Worm (Caenorhabditis elegans) whole organism, L2 larva: ENCODE measurements around the gene npr-1.
A peak's percentile ranks its signal among the peaks of the same experiment; 100 is the strongest.

Experiments
- C34F6.9 ChIP-seq: fragments of 150-350 bp; optimal IDR thresholded peaks from 2 replicates; lab custom pipeline; 2014; ENCODE audit warnings: missing biosample characterization, missing genetic modification characterization
- F13H6.1 ChIP-seq: sonication (generic microtip); optimal IDR thresholded peaks from 2 replicates; lab custom pipeline; 2016; ENCODE audit warnings: missing genetic modification characterization, missing compliant biosample characterization
- R02D3.7 ChIP-seq: fragments of 150-350 bp; optimal IDR thresholded peaks from 2 replicates; lab custom pipeline; 2014; ENCODE audit warnings: missing biosample characterization, missing genetic modification characterization
- Y55F3AM.14 ChIP-seq: fragments of 200-800 bp; sonication (Bioruptor generic); optimal IDR thresholded peaks from 2 replicates; lab custom pipeline; 2018; ENCODE audit warnings: mild to moderate bottlenecking, missing genetic modification characterization, missing compliant biosample characterization
- ZK546.5 ChIP-seq: sonication (generic microtip); optimal IDR thresholded peaks from 2 replicates; lab custom pipeline; 2017; ENCODE audit warnings: missing biosample characterization, missing genetic modification characterization
- alr-1 ChIP-seq: fragments of 150-350 bp; optimal IDR thresholded peaks from 2 replicates; lab custom pipeline; 2014; ENCODE audit warnings: missing biosample characterization, missing genetic modification characterization
- aly-2 ChIP-seq: fragments of 150-350 bp; optimal IDR thresholded peaks from 2 replicates; lab custom pipeline; 2014; ENCODE audit warnings: missing biosample characterization, missing genetic modification characterization
- blmp-1 ChIP-seq: sonication (generic microtip); optimal IDR thresholded peaks from 2 replicates; lab custom pipeline; 2017; ENCODE audit warnings: missing genetic modification characterization, mild to moderate bottlenecking, missing compliant biosample characterization, antibody characterized with exemption, moderate library complexity; ENCODE audit not compliant: insufficient read depth
- crh-2 ChIP-seq: sonication (generic microtip); optimal IDR thresholded peaks from 2 replicates; lab custom pipeline; 2017; ENCODE audit warnings: missing biosample characterization, missing genetic modification characterization
- dmd-4 ChIP-seq: sonication (generic microtip); optimal IDR thresholded peaks from 2 replicates; lab custom pipeline; 2017; ENCODE audit warnings: missing biosample characterization, missing genetic modification characterization
- egl-27 ChIP-seq: sonication (generic microtip); optimal IDR thresholded peaks from 3 replicates; lab custom pipeline; 2017; ENCODE audit warnings: missing biosample characterization, missing genetic modification reagents, missing genetic modification characterization
- elt-1 ChIP-seq: fragments of 150-350 bp; optimal IDR thresholded peaks from 2 replicates; lab custom pipeline; 2014; ENCODE audit warnings: missing biosample characterization, missing genetic modification characterization
- gmeb-1 ChIP-seq: fragments of 150-350 bp; optimal IDR thresholded peaks from 2 replicates; lab custom pipeline; 2014; ENCODE audit warnings: missing biosample characterization, missing genetic modification characterization
- lin-11 ChIP-seq: fragments of 150-350 bp; sonication (generic microtip); optimal IDR thresholded peaks from 2 replicates; lab custom pipeline; 2014; ENCODE audit warnings: missing biosample characterization, missing genetic modification characterization, inconsistent platforms, mixed read lengths
- lin-13 ChIP-seq: fragments of 150-350 bp; optimal IDR thresholded peaks from 2 replicates; lab custom pipeline; 2014; ENCODE audit warnings: missing biosample characterization, missing genetic modification reagents, missing genetic modification characterization
- mdl-1 ChIP-seq, 2 experiments: fragments of 150-350 bp in 1 of 2; sonication (generic microtip) in 1 of 2; optimal IDR thresholded peaks; 2 replicates each; lab custom pipeline; 2017; ENCODE audit warnings: missing biosample characterization in 2 of 2, missing genetic modification characterization in 2 of 2
- nhr-11 ChIP-seq: fragments of 150-350 bp; optimal IDR thresholded peaks from 2 replicates; lab custom pipeline; 2014; ENCODE audit warnings: missing biosample characterization, missing genetic modification characterization
- nhr-129 ChIP-seq: fragments of 150-350 bp; optimal IDR thresholded peaks from 2 replicates; lab custom pipeline; 2014; ENCODE audit warnings: missing biosample characterization, missing genetic modification characterization
- nhr-237 ChIP-seq: fragments of 150-350 bp; optimal IDR thresholded peaks from 2 replicates; lab custom pipeline; 2014; ENCODE audit warnings: missing biosample characterization, missing genetic modification characterization
- nhr-25 ChIP-seq: fragments of 150-350 bp; sonication (generic microtip); optimal IDR thresholded peaks from 3 replicates; lab custom pipeline; 2014; ENCODE audit warnings: missing biosample characterization, missing genetic modification characterization
- nhr-6 ChIP-seq: fragments of 150-350 bp; optimal IDR thresholded peaks from 2 replicates; lab custom pipeline; 2014; ENCODE audit warnings: missing biosample characterization, missing genetic modification characterization
- peb-1 ChIP-seq: fragments of 150-350 bp; optimal IDR thresholded peaks from 2 replicates; lab custom pipeline; 2014; ENCODE audit warnings: missing biosample characterization, missing genetic modification characterization
- sma-3 ChIP-seq: sonication (generic microtip); optimal IDR thresholded peaks from 2 replicates; lab custom pipeline; 2016; ENCODE audit warnings: missing genetic modification reagents, missing genetic modification characterization, missing compliant biosample characterization
- sma-9 ChIP-seq, 2 experiments: fragments of 150-350 bp in 1 of 2; sonication (generic microtip) in 1 of 2; optimal IDR thresholded peaks; 2 replicates each; lab custom pipeline; 2014 to 2016; ENCODE audit warnings: missing genetic modification characterization in 2 of 2, mild to moderate bottlenecking in 1 of 2, missing biosample characterization in 1 of 2, missing compliant biosample characterization in 1 of 2, missing genetic modification reagents in 1 of 2, moderate library complexity in 1 of 2
- unc-39 ChIP-seq: fragments of 150-350 bp; optimal IDR thresholded peaks from 2 replicates; lab custom pipeline; 2014; ENCODE audit warnings: missing biosample characterization, missing genetic modification characterization
- unc-55 ChIP-seq: fragments of 150-350 bp; sonication (generic microtip); optimal IDR thresholded peaks from 3 replicates; lab custom pipeline; 2014; ENCODE audit warnings: missing biosample characterization, missing genetic modification reagents, missing genetic modification characterization
- unc-62 ChIP-seq: fragments of 150-350 bp; optimal IDR thresholded peaks from 2 replicates; lab custom pipeline; 2014; ENCODE audit warnings: missing biosample characterization, missing genetic modification reagents, missing genetic modification characterization
- zag-1 ChIP-seq: fragments of 150-350 bp; optimal IDR thresholded peaks from 2 replicates; lab custom pipeline; 2014; ENCODE audit warnings: missing biosample characterization, missing genetic modification characterization
- ztf-1 ChIP-seq: fragments of 200-800 bp; sonication (Bioruptor generic); conservative IDR thresholded peaks from 2 replicates; pipeline ENCODE4 v1.3.6; 2022; ENCODE audit warnings: missing genetic modification characterization, missing compliant biosample characterization
- ztf-4 ChIP-seq: fragments of 150-350 bp; optimal IDR thresholded peaks from 2 replicates; lab custom pipeline; 2014; ENCODE audit warnings: missing biosample characterization, missing genetic modification characterization

The npr-1 gene

ce11 chrX:4787525-4787924 is 17.7 kb upstream of the npr-1 start:
- no peak for TF ChIP-seq nhr-25 (tag; lab: Kevin White, UChicago)
- TF ChIP-seq ztf-4 (tag; lab: Kevin White, UChicago) = no peak
- no peak for TF ChIP-seq sma-3 (GFP tag; lab: Kevin White, UChicago)
- peak; percentile 9 for TF ChIP-seq C34F6.9 (tag; lab: Kevin White, UChicago)
- TF ChIP-seq sma-9 (GFP tag; optimal IDR thresholded peaks at IDR 0.05; lab: Kevin White, UChicago) = no peak
- no peak for TF ChIP-seq sma-9 (tag; optimal IDR thresholded peaks at IDR 0.05; lab: Kevin White, UChicago)
- no peak for TF ChIP-seq zag-1 (tag; lab: Kevin White, UChicago)
- TF ChIP-seq ztf-1 (GFP tag; lab: Robert Waterston, UW) = no peak
- no peak for TF ChIP-seq Y55F3AM.14 (GFP tag; lab: Kevin White, UChicago)

ce11 chrX:4784776-4785175 is 15.0 kb upstream of the npr-1 start:
- TF ChIP-seq elt-1 (tag; lab: Kevin White, UChicago) = no peak
- TF ChIP-seq unc-55 (GFP tag; lab: Kevin White, UChicago) = peak; percentile 23
- TF ChIP-seq, all 48 proteins: peak for 1

- TF ChIP-seq unc-39 (no peak), C34F6.9 (tag; lab: Kevin White, UChicago) (peak; percentile 26), egl-27 (tag; lab: Kevin White, UChicago) (no peak), nhr-129 (tag; lab: Kevin White, UChicago) (peak; percentile 53), lin-11 (tag; lab: Kevin White, UChicago) (no peak), crh-2 (tag; lab: Kevin White, UChicago) (no peak), unc-55 (GFP tag; lab: Kevin White, UChicago) (peak; percentile 52)
- TF ChIP-seq, all 48 proteins: peak for 3
These were observed 13.5 kb upstream of the npr-1 start, which contains the start of gene F43C9.2 for ce11 chrX:4783117-4783775. Gene F43C9.2, plus strand, starts transcription at chrX:4783613.

- TF ChIP-seq nhr-6 (tag; lab: Kevin White, UChicago) (no peak), dmd-4 (tag; lab: Kevin White, UChicago) (no peak), lin-13 (GFP tag; lab: Kevin White, UChicago) (no peak), gmeb-1 (tag; lab: Kevin White, UChicago) (no peak), zag-1 (tag; lab: Kevin White, UChicago) (no peak), nhr-11 (no peak), unc-39 (no peak), egl-27 (tag; lab: Kevin White, UChicago) (no peak), nhr-237 (no peak), unc-62 (GFP tag; lab: Kevin White, UChicago) (no peak), ztf-4 (tag; lab: Kevin White, UChicago) (no peak), nhr-25 (tag; lab: Kevin White, UChicago) (no peak)
- TF ChIP-seq, all 48 proteins: peak for 0
These were observed 12.4 kb upstream of the npr-1 start, which contains the start of gene hum-10 for ce11 chrX:4782197-4782596. Gene hum-10, minus strand, starts transcription at chrX:4782297.

- TF ChIP-seq ZK546.5 (tag; lab: Kevin White, UChicago) = no peak
- no peak for TF ChIP-seq mdl-1 (tag; optimal IDR thresholded peaks at IDR 0.05; lab: Kevin White, UChicago)
- TF ChIP-seq egl-27 (tag; lab: Kevin White, UChicago) = no peak
- no peak for TF ChIP-seq peb-1 (tag; lab: Kevin White, UChicago)
- no peak for TF ChIP-seq aly-2 (tag; lab: Kevin White, UChicago)
- TF ChIP-seq C34F6.9 (tag; lab: Kevin White, UChicago) = no peak
- TF ChIP-seq R02D3.7 = no peak
- no peak for TF ChIP-seq nhr-25 (tag; lab: Kevin White, UChicago)
These were observed 8.2 kb downstream of the npr-1 start, which contains the start of gene mls-2 for ce11 chrX:4761540-4761939. Gene mls-2, minus strand, starts transcription at chrX:4761640.

ce11 chrX:4759718-4760117 is 10.1 kb downstream of the npr-1 start:
- no peak for TF ChIP-seq F13H6.1
- no peak for TF ChIP-seq blmp-1
- TF ChIP-seq nhr-11 = no peak
- TF ChIP-seq unc-39 = no peak
- TF ChIP-seq alr-1 (tag; lab: Kevin White, UChicago) = no peak
- no peak for TF ChIP-seq sma-9 (GFP tag; optimal IDR thresholded peaks at IDR 0.05; lab: Kevin White, UChicago)
- TF ChIP-seq sma-9 (tag; optimal IDR thresholded peaks at IDR 0.05; lab: Kevin White, UChicago) = no peak
